Fruit fly (Drosophila melanogaster) whole organism, prepupa: Measurements from ENCODE around the gene CG13924.

ENCODE experiments used
- CG1621 ChIP-seq: fragments of 200-800 bp; sonication (Bioruptor generic); optimal IDR thresholded peaks from 3 replicates; lab custom pipeline; 2018; ENCODE audit warnings: missing biosample characterization, mild to moderate bottlenecking, missing genetic modification characterization
- CG8632 ChIP-seq: fragments of 200-800 bp; sonication (Bioruptor generic); optimal IDR thresholded peaks from 3 replicates; lab custom pipeline; 2016; ENCODE audit warnings: missing biosample characterization, missing genetic modification characterization
- Gug ChIP-seq: fragments of 200-800 bp; sonication (Bioruptor generic); IDR thresholded peaks from 2 replicates; pipeline ENCODE4 v1.3.6; 2022; ENCODE audit warnings: missing biosample characterization, missing genetic modification characterization
- Hr4 ChIP-seq: fragments of 200-800 bp; sonication (Bioruptor generic); optimal IDR thresholded peaks from 3 replicates; lab custom pipeline; 2016; ENCODE audit warnings: missing biosample characterization, missing genetic modification characterization
- eg ChIP-seq: fragments of 200-800 bp; sonication (Bioruptor generic); IDR thresholded peaks from 3 replicates; pipeline ENCODE4 v1.3.6; 2022; ENCODE audit warnings: missing biosample characterization, missing genetic modification characterization
- fd59A ChIP-seq: fragments of 200-800 bp; sonication (Bioruptor generic); optimal IDR thresholded peaks from 2 replicates; lab custom pipeline; 2017; ENCODE audit warnings: missing biosample characterization, mild to moderate bottlenecking, missing genetic modification characterization, missing genetic modification reagents

- TF ChIP-seq CG1621 (tag; lab: Kevin White, UChicago) (peak; percentile 69), fd59A (no peak), Hr4 (GFP tag; lab: Kevin White, UChicago) (peak; percentile 56), CG8632 (GFP tag; lab: Kevin White, UChicago) (no peak), Gug (GFP tag; lab: Robert Waterston, UW) (peak; percentile 40; the same call in 1 of the 2 replicates), eg (GFP tag; lab: Robert Waterston, UW) (peak; percentile 71; the same call in 1 of the 3 replicates)
Measured at dm6 chr3L:1865121-1865727, 4.6 kb upstream of the CG13924 start, which contains the start of the genes HBS1 and CG12025.
